Fruit fly (Drosophila melanogaster): Measurements from ENCODE around the gene mtd.

The mtd gene

DNA sequence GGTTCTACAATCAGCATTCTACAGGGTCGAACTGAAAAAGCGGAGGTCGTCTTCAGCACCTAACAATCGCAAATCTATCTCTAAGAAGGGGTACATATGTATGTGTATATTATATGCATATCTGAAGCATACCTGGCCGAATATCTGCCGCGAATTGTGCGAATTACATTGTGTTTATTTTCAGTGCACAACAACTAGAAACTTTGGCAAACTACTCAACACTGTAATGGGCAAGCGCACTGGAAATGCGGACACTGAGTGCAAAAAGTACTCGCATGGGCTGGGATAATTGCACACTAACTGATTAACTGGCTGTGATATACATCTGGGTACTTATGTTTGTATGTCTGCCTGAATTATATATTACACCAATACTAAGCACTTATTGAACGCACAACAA is 79.4 kb downstream of the mtd start (continued):
- TF ChIP-seq CG6654 (GFP tag; optimal IDR thresholded peaks at IDR 0.05) (no peak), hb (GFP tag; IDR thresholded peaks at IDR 0.05; ENCODE audit: partially characterized antibody) (no peak), CG13424 (tag; optimal IDR thresholded peaks at IDR 0.05) (no peak), CG13624 (GFP tag; optimal IDR thresholded peaks at IDR 0.05) (no peak), CG1529 (GFP tag; optimal IDR thresholded peaks at IDR 0.05) (no peak), Sry-β (GFP tag; optimal IDR thresholded peaks at IDR 0.05) (no peak), CG12391 (tag; optimal IDR thresholded peaks at IDR 0.05) (no peak), fd3F (GFP tag; optimal IDR thresholded peaks at IDR 0.05) (no peak), Dip3 (GFP tag; optimal IDR thresholded peaks at IDR 0.05) (no peak), CG11456 (GFP tag; IDR thresholded peaks at IDR 0.05) (no peak), row (GFP tag; IDR thresholded peaks at IDR 0.05) (peak; percentile 47; the same call in 2 of the 3 replicates), zfh2 (GFP tag; optimal IDR thresholded peaks at IDR 0.05) (no peak), ERR (GFP tag; optimal IDR thresholded peaks at IDR 0.05) (no peak), CG17829 (tag; optimal IDR thresholded peaks at IDR 0.05) (peak; percentile 10), CG1602 (GFP tag; optimal IDR thresholded peaks at IDR 0.05) (no peak), CG13287 (GFP tag; IDR thresholded peaks at IDR 0.05; ENCODE audit: partially characterized antibody) (no peak), ro (GFP tag; IDR thresholded peaks at IDR 0.05) (no peak), tin (GFP tag; optimal IDR thresholded peaks at IDR 0.05) (peak; percentile 13), CG11085 (GFP tag; IDR thresholded peaks at IDR 0.05) (no peak), Dp (GFP tag; optimal IDR thresholded peaks at IDR 0.05) (no peak), ewg (GFP tag; optimal IDR thresholded peaks at IDR 0.05) (peak; percentile 89), PHDP (tag; optimal IDR thresholded peaks at IDR 0.05) (no peak), oc (tag; optimal IDR thresholded peaks at IDR 0.05) (no peak), CG16863 (GFP tag; optimal IDR thresholded peaks at IDR 0.05) (peak; percentile 2), fru (optimal IDR thresholded peaks at IDR 0.05) (no peak), CG2129 (GFP tag; IDR thresholded peaks at IDR 0.05; ENCODE audit: partially characterized antibody) (no peak), CG12299 (tag; optimal IDR thresholded peaks at IDR 0.05) (no peak), CG2120 (GFP tag; optimal IDR thresholded peaks at IDR 0.05) (peak; percentile 10), nau (GFP tag; optimal IDR thresholded peaks at IDR 0.05) (no peak), CG7271 (tag; optimal IDR thresholded peaks at IDR 0.05) (no peak), tap (tag; optimal IDR thresholded peaks at IDR 0.05) (no peak), tgo (GFP tag; IDR thresholded peaks at IDR 0.05) (no peak), btn (GFP tag; optimal IDR thresholded peaks at IDR 0.05) (no peak), CG13296 (GFP tag; optimal IDR thresholded peaks at IDR 0.05) (peak; percentile 6), Doc2 (GFP tag; IDR thresholded peaks at IDR 0.05) (no peak), CG8388 (GFP tag; optimal IDR thresholded peaks at IDR 0.05) (peak; percentile 99), mam (GFP tag; optimal IDR thresholded peaks at IDR 0.05) (peak; percentile 13), CG14667 (GFP tag; IDR thresholded peaks at IDR 0.05) (no peak), Asciz (GFP tag; optimal IDR thresholded peaks at IDR 0.05) (no peak), NK7.1 (GFP tag; optimal IDR thresholded peaks at IDR 0.05) (no peak), Blimp-1 (GFP tag; optimal IDR thresholded peaks at IDR 0.05) (no peak), da (GFP tag; optimal IDR thresholded peaks at IDR 0.05) (no peak), mirr (GFP tag; optimal IDR thresholded peaks at IDR 0.05) (no peak), MBD-R2 (GFP tag; IDR thresholded peaks at IDR 0.05) (0 out of 2 replicates have a peak, but pooled peaks have one; percentile 36), klu (GFP tag; IDR thresholded peaks at IDR 0.05) (no peak), nom (GFP tag; optimal IDR thresholded peaks at IDR 0.05) (peak; percentile 29), CG18011 (GFP tag; optimal IDR thresholded peaks at IDR 0.05) (no peak), usp (GFP tag; optimal IDR thresholded peaks at IDR 0.05) (no peak), Nf-YC (tag; optimal IDR thresholded peaks at IDR 0.05) (peak; percentile 4)

Measured in whole organism, embryonic.